Worm (Caenorhabditis elegans) whole organism, midembryonic: Measurements from ENCODE around the gene ugt-34.

Experiments
- T22C8.4 ChIP-seq: fragments of 200-800 bp; sonication (Bioruptor generic); IDR thresholded peaks from 2 replicates; pipeline ENCODE4 v1.3.6; 2022; ENCODE audit warnings: missing genetic modification characterization, missing compliant biosample characterization
- cog-1 ChIP-seq: sonication (generic microtip); optimal IDR thresholded peaks from 2 replicates; lab custom pipeline; 2016; ENCODE audit warnings: missing genetic modification characterization, missing compliant biosample characterization
- flt-1 ChIP-seq: fragments of 200-800 bp; sonication (Bioruptor generic); IDR thresholded peaks from 2 replicates; pipeline ENCODE4 v1.3.6; 2022; ENCODE audit warnings: missing genetic modification characterization, missing compliant biosample characterization
- klf-2 ChIP-seq: fragments of 200-800 bp; sonication (Bioruptor generic); conservative IDR thresholded peaks from 2 replicates; pipeline ENCODE4 v1.3.6; 2022; ENCODE audit warnings: missing genetic modification reagents, missing genetic modification characterization, missing compliant biosample characterization
- med-1 ChIP-seq: sonication (generic microtip); optimal IDR thresholded peaks from 2 replicates; lab custom pipeline; 2017; ENCODE audit warnings: missing genetic modification characterization, mild to moderate bottlenecking, missing compliant biosample characterization, antibody characterized with exemption, missing genetic modification reagents; ENCODE audit not compliant: insufficient read depth

- no peak for TF ChIP-seq T22C8.4 (GFP tag; lab: Robert Waterston, UW)
- no peak for TF ChIP-seq klf-2
- TF ChIP-seq flt-1 (GFP tag; lab: Robert Waterston, UW), result no peak
- no peak for TF ChIP-seq cog-1
- no peak for TF ChIP-seq med-1 (GFP tag; lab: Kevin White, UChicago)
These were observed 28.0 kb upstream of the ugt-34 start for ce11 chrV:10684748-10685147.
